Fruit fly (Drosophila melanogaster): ENCODE data around the gene Syt14.

DNA sequence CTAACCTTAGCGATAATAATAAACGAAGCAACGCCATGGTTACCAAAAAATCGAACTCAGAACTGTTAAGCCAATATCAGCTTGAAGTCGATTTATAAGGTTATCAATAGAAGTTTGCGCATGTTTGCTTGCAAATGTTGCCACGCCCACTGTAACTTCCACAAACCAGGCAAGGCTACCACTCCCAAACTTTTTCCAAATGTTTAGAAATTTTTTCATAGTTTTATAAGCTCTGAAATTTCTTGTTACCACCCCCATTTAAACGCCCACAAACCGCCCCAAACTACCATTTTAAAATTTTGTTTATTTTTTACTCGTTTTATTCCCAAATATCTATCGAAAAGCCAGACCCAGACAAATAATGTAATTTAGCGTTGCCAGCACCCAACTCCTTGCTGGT, 41.0 kb downstream of the Syt14 start, which contains the start of gene flip:
- TF ChIP-seq ttk (optimal IDR thresholded peaks at IDR 0.05) (no peak), Myc (optimal IDR thresholded peaks at IDR 0.05) (no peak), Sin3A (optimal IDR thresholded peaks at IDR 0.05) (no peak), insv (optimal IDR thresholded peaks at IDR 0.05) (no peak), h (optimal IDR thresholded peaks at IDR 0.05) (no peak)

Data from Kc167 (cell line).